Worm (Caenorhabditis elegans) whole organism, L2 larva: Measurements from ENCODE around the gene cgr-1.
A peak's percentile ranks its signal among the peaks of the same experiment; 100 is the strongest.

Experiments
- C34F6.9 ChIP-seq: fragments of 150-350 bp; optimal IDR thresholded peaks from 2 replicates; lab custom pipeline; 2014; ENCODE audit warnings: missing biosample characterization, missing genetic modification characterization
- F13H6.1 ChIP-seq: sonication (generic microtip); optimal IDR thresholded peaks from 2 replicates; lab custom pipeline; 2016; ENCODE audit warnings: missing genetic modification characterization, missing compliant biosample characterization
- Y55F3AM.14 ChIP-seq: fragments of 200-800 bp; sonication (Bioruptor generic); optimal IDR thresholded peaks from 2 replicates; lab custom pipeline; 2018; ENCODE audit warnings: mild to moderate bottlenecking, missing genetic modification characterization, missing compliant biosample characterization
- ZK546.5 ChIP-seq: sonication (generic microtip); optimal IDR thresholded peaks from 2 replicates; lab custom pipeline; 2017; ENCODE audit warnings: missing biosample characterization, missing genetic modification characterization
- alr-1 ChIP-seq: fragments of 150-350 bp; optimal IDR thresholded peaks from 2 replicates; lab custom pipeline; 2014; ENCODE audit warnings: missing biosample characterization, missing genetic modification characterization
- ama-1 ChIP-seq: fragments of 150-350 bp; optimal IDR thresholded peaks from 2 replicates; lab custom pipeline; 2018; ENCODE audit warnings: inconsistent platforms
- ceh-16 ChIP-seq: fragments of 150-350 bp; optimal IDR thresholded peaks from 2 replicates; lab custom pipeline; 2014; ENCODE audit warnings: missing biosample characterization, missing genetic modification characterization
- ceh-82 ChIP-seq: fragments of 150-350 bp; optimal IDR thresholded peaks from 2 replicates; lab custom pipeline; 2014; ENCODE audit warnings: missing biosample characterization, missing genetic modification characterization
- crh-2 ChIP-seq: sonication (generic microtip); optimal IDR thresholded peaks from 2 replicates; lab custom pipeline; 2017; ENCODE audit warnings: missing biosample characterization, missing genetic modification characterization
- dmd-4 ChIP-seq: sonication (generic microtip); optimal IDR thresholded peaks from 2 replicates; lab custom pipeline; 2017; ENCODE audit warnings: missing biosample characterization, missing genetic modification characterization
- egl-27 ChIP-seq: sonication (generic microtip); optimal IDR thresholded peaks from 3 replicates; lab custom pipeline; 2017; ENCODE audit warnings: missing biosample characterization, missing genetic modification reagents, missing genetic modification characterization
- elt-1 ChIP-seq: fragments of 150-350 bp; optimal IDR thresholded peaks from 2 replicates; lab custom pipeline; 2014; ENCODE audit warnings: missing biosample characterization, missing genetic modification characterization
- fos-1 ChIP-seq: fragments of 150-350 bp; optimal IDR thresholded peaks from 2 replicates; lab custom pipeline; 2014; ENCODE audit warnings: missing biosample characterization, missing genetic modification characterization
- gmeb-1 ChIP-seq: fragments of 150-350 bp; optimal IDR thresholded peaks from 2 replicates; lab custom pipeline; 2014; ENCODE audit warnings: missing biosample characterization, missing genetic modification characterization
- lin-11 ChIP-seq: fragments of 150-350 bp; sonication (generic microtip); optimal IDR thresholded peaks from 2 replicates; lab custom pipeline; 2014; ENCODE audit warnings: missing biosample characterization, missing genetic modification characterization, inconsistent platforms, mixed read lengths
- lin-13 ChIP-seq: fragments of 150-350 bp; optimal IDR thresholded peaks from 2 replicates; lab custom pipeline; 2014; ENCODE audit warnings: missing biosample characterization, missing genetic modification reagents, missing genetic modification characterization
- lin-39 ChIP-seq: fragments of 150-350 bp; optimal IDR thresholded peaks from 2 replicates; lab custom pipeline; 2014; ENCODE audit warnings: missing biosample characterization, missing genetic modification reagents, missing genetic modification characterization
- mbf-1 ChIP-seq: sonication (generic microtip); optimal IDR thresholded peaks from 2 replicates; lab custom pipeline; 2017; ENCODE audit warnings: missing biosample characterization, missing genetic modification characterization
- mdl-1 ChIP-seq, 2 experiments: fragments of 150-350 bp in 1 of 2; sonication (generic microtip) in 1 of 2; optimal IDR thresholded peaks; 2 replicates each; lab custom pipeline; 2017; ENCODE audit warnings: missing biosample characterization in 2 of 2, missing genetic modification characterization in 2 of 2
- nhr-10 ChIP-seq: sonication (generic microtip); optimal IDR thresholded peaks from 2 replicates; lab custom pipeline; 2017; ENCODE audit warnings: missing biosample characterization, missing genetic modification characterization
- nhr-11 ChIP-seq: fragments of 150-350 bp; optimal IDR thresholded peaks from 2 replicates; lab custom pipeline; 2014; ENCODE audit warnings: missing biosample characterization, missing genetic modification characterization
- nhr-12 ChIP-seq: fragments of 150-350 bp; optimal IDR thresholded peaks from 2 replicates; lab custom pipeline; 2014; ENCODE audit warnings: missing biosample characterization, missing genetic modification characterization
- nhr-129 ChIP-seq: fragments of 150-350 bp; optimal IDR thresholded peaks from 2 replicates; lab custom pipeline; 2014; ENCODE audit warnings: missing biosample characterization, missing genetic modification characterization
- nhr-21 ChIP-seq: fragments of 150-350 bp; optimal IDR thresholded peaks from 2 replicates; lab custom pipeline; 2014; ENCODE audit warnings: missing biosample characterization, missing genetic modification characterization
- nhr-23 ChIP-seq: fragments of 150-350 bp; optimal IDR thresholded peaks from 2 replicates; lab custom pipeline; 2014; ENCODE audit warnings: missing biosample characterization, missing genetic modification reagents, missing genetic modification characterization
- nhr-237 ChIP-seq: fragments of 150-350 bp; optimal IDR thresholded peaks from 2 replicates; lab custom pipeline; 2014; ENCODE audit warnings: missing biosample characterization, missing genetic modification characterization
- nhr-25 ChIP-seq: fragments of 150-350 bp; sonication (generic microtip); optimal IDR thresholded peaks from 3 replicates; lab custom pipeline; 2014; ENCODE audit warnings: missing biosample characterization, missing genetic modification characterization
- nhr-6 ChIP-seq: fragments of 150-350 bp; optimal IDR thresholded peaks from 2 replicates; lab custom pipeline; 2014; ENCODE audit warnings: missing biosample characterization, missing genetic modification characterization
- nhr-77 ChIP-seq: fragments of 150-350 bp; optimal IDR thresholded peaks from 2 replicates; lab custom pipeline; 2014; ENCODE audit warnings: missing biosample characterization, missing genetic modification characterization
- peb-1 ChIP-seq: fragments of 150-350 bp; optimal IDR thresholded peaks from 2 replicates; lab custom pipeline; 2014; ENCODE audit warnings: missing biosample characterization, missing genetic modification characterization
- skn-1 ChIP-seq: sonication (generic microtip); optimal IDR thresholded peaks from 2 replicates; lab custom pipeline; 2017; ENCODE audit warnings: missing biosample characterization, missing genetic modification characterization
- sma-9 ChIP-seq, 2 experiments: fragments of 150-350 bp in 1 of 2; sonication (generic microtip) in 1 of 2; optimal IDR thresholded peaks; 2 replicates each; lab custom pipeline; 2014 to 2016; ENCODE audit warnings: missing genetic modification characterization in 2 of 2, mild to moderate bottlenecking in 1 of 2, missing biosample characterization in 1 of 2, missing compliant biosample characterization in 1 of 2, missing genetic modification reagents in 1 of 2, moderate library complexity in 1 of 2
- unc-39 ChIP-seq: fragments of 150-350 bp; optimal IDR thresholded peaks from 2 replicates; lab custom pipeline; 2014; ENCODE audit warnings: missing biosample characterization, missing genetic modification characterization
- zag-1 ChIP-seq: fragments of 150-350 bp; optimal IDR thresholded peaks from 2 replicates; lab custom pipeline; 2014; ENCODE audit warnings: missing biosample characterization, missing genetic modification characterization
- ztf-1 ChIP-seq: fragments of 200-800 bp; sonication (Bioruptor generic); conservative IDR thresholded peaks from 2 replicates; pipeline ENCODE4 v1.3.6; 2022; ENCODE audit warnings: missing genetic modification characterization, missing compliant biosample characterization
- ztf-11 ChIP-seq: sonication (generic microtip); optimal IDR thresholded peaks from 2 replicates; lab custom pipeline; 2017; ENCODE audit warnings: missing biosample characterization, missing genetic modification characterization

cgr-1 gene

DNA sequence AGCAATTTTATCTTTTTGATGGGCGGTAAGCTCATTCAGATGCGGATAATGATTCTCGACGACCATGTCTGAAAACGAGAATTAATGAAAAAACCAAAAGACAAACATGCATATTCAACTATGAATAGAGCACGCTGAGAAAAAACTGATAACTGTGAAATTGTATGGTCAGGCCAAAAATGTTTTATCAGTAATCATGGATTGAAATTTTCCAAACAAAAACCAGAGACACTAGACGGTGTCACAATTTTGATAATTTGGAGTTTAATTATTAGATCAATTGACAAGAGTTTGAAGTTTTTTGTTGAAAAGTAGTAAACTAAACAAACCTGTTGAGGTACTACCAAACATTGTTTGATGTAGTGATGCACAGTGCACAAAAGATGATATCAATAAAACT, at the start of gene cgr-1:
cgr-1 (minus strand) TSS at position 68 of the 400 bp plus-strand sequence.
- TF ChIP-seq fos-1 (peak; percentile 65), gmeb-1 (no peak), ceh-16 (tag; lab: Kevin White, UChicago) (no peak), nhr-77 (no peak), skn-1 (tag; lab: Kevin White, UChicago) (no peak)
- TF ChIP-seq, all 48 proteins: peak for 1

DNA sequence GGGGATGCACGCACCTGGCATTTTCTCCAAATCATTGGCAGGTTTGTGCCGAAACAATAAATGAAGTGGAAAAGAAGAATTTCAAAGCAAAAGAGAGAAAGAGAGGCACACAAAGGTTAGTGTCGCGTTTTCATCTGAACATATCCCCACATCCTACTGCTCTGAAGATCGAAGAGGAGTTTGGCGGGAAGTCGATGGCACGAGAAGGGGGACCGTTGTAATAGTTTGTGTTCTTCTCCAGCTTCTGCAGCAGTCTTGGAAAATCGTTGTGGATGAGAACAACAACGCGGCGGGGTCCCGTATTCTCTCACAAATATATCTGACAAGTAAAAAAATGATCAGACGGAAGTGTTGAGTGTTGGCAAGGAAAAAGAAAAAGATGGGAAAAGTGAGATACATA, 45.7 kb upstream of the cgr-1 start:
- TF ChIP-seq nhr-129 (tag; lab: Kevin White, UChicago) (peak; percentile 24), F13H6.1 (tag; lab: Kevin White, UChicago) (peak; percentile 34), nhr-6 (tag; lab: Kevin White, UChicago) (no peak)

DNA sequence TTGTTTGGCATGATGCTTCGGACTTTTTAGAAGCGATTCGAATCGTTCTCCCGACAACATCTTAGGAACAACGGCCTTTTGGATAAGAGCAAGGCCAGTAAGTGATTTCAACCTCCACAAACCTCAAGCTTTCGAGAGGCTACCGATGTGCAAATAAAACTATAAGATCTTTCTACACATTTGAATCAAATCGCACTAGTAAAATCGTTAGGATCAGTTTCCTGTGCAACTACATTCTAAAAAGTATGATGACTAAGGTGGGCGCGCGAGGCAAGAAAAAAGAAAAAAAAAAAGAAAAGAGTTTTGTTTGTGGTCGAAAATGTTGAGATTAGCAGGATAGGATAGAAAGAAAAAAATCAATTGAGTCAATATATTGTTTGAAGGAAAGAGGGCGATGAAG, 44.5 kb upstream of the cgr-1 start, which contains the start of gene tmem-24:
tmem-24 (minus strand) TSS at position 101 of the 400 bp plus-strand sequence.
- TF ChIP-seq ZK546.5 (tag; lab: Kevin White, UChicago) (no peak), fos-1 (no peak), nhr-11 (no peak), alr-1 (tag; lab: Kevin White, UChicago) (no peak), ceh-16 (tag; lab: Kevin White, UChicago) (no peak), elt-1 (no peak), gmeb-1 (no peak), nhr-77 (no peak), Y55F3AM.14 (GFP tag; lab: Kevin White, UChicago) (no peak), F13H6.1 (tag; lab: Kevin White, UChicago) (no peak), mbf-1 (no peak), ama-1 (no peak)

DNA sequence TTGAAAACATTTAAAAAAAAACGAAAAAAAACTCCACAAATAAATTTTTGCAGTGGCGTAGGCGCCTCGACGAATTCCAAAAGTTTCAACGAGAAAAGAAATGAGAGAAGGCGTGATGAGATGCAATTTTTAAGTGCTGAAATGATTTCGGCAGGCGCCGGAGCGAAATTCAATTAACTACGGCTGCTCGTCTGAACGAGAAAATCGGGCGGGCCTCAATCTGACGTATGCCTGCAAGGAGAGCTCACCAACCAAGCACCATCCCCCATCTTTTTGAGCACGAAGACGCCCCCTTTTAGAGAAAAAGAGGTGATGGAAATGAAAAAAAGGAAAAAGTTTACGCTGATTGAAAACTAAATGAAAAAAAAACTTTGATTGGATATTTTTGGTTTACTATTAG, 34.5 kb upstream of the cgr-1 start:
- no peak for TF ChIP-seq dmd-4 (tag; lab: Kevin White, UChicago)
- no peak for TF ChIP-seq ZK546.5 (tag; lab: Kevin White, UChicago)
- no peak for TF ChIP-seq egl-27 (tag; lab: Kevin White, UChicago)
- no peak for TF ChIP-seq nhr-25
- TF ChIP-seq nhr-11: no peak
- no peak for TF ChIP-seq nhr-21 (tag; lab: Kevin White, UChicago)
- no peak for TF ChIP-seq gmeb-1
- no peak for TF ChIP-seq fos-1
- TF ChIP-seq zag-1: no peak
- TF ChIP-seq ztf-11 (tag; lab: Kevin White, UChicago): no peak
- no peak for TF ChIP-seq ztf-1 (GFP tag; lab: Robert Waterston, UW)
- no peak for TF ChIP-seq crh-2
- no peak for TF ChIP-seq nhr-10
- no peak for TF ChIP-seq lin-11 (tag; lab: Kevin White, UChicago)
- TF ChIP-seq ceh-82 (tag; lab: Kevin White, UChicago): no peak
- TF ChIP-seq unc-39: no peak
- no peak for TF ChIP-seq peb-1 (tag; lab: Kevin White, UChicago)

DNA sequence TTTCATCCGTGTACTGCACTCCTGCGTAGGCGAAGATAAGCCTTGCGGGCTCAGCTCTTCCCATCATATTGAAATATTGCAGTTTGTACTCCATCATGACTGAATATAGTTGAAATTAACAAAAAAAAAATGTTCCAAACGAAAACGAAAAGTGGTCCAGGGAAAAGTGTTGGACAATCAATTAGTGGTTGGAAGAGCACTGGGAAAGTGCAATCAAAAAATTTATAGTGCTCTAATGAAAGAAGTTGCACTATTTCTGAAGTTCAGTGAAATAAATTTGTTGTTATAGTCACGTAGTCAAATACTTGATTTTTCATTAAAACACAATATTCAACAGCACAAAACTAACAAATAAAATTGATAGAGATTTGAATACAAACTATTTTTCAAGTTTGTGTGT, 33.4 kb upstream of the cgr-1 start, which contains the start of gene gst-11:
gst-11 (minus strand) TSS at position 101 of the 400 bp plus-strand sequence.
- TF ChIP-seq nhr-23 (tag; lab: Kevin White, UChicago) (no peak), egl-27 (tag; lab: Kevin White, UChicago) (no peak), nhr-6 (tag; lab: Kevin White, UChicago) (no peak), C34F6.9 (tag; lab: Kevin White, UChicago) (no peak), unc-39 (no peak), ceh-16 (tag; lab: Kevin White, UChicago) (no peak), mdl-1 (tag; optimal IDR thresholded peaks at IDR 0.05; lab: Kevin White, UChicago) (no peak), nhr-11 (no peak), nhr-237 (tag; lab: Kevin White, UChicago) (no peak)

DNA sequence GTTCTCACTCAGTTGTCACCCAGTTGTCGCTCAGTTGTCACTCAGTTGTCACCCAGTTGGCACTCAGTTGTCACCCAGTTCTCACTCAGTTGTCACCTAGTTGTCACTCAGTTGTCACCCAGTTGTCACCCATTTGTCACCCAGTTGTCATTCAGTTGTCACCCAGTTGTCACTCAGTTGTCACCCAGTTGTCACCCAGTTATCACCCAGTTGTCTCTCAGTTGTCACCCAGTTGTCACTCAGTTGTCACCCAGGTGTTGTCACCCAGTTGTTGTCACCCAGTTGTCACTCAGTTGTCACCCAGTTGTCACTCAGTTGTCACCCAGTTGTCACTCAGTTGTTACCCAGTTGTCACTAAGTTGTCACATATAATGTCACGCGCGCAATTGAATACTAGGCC, 31.3 kb upstream of the cgr-1 start:
- TF ChIP-seq crh-2 (no peak), C34F6.9 (tag; lab: Kevin White, UChicago) (no peak), peb-1 (tag; lab: Kevin White, UChicago) (no peak), sma-9 (GFP tag; optimal IDR thresholded peaks at IDR 0.05; lab: Kevin White, UChicago) (no peak), sma-9 (tag; optimal IDR thresholded peaks at IDR 0.05; lab: Kevin White, UChicago) (no peak), nhr-12 (tag; lab: Kevin White, UChicago) (no peak), egl-27 (tag; lab: Kevin White, UChicago) (no peak), skn-1 (tag; lab: Kevin White, UChicago) (no peak), lin-39 (tag; lab: Kevin White, UChicago) (no peak), lin-13 (GFP tag; lab: Kevin White, UChicago) (no peak)
